Worm (Caenorhabditis elegans) whole organism, late embryonic: Measurements from ENCODE around the gene cct-8.

Source experiments
- C08G9.2 ChIP-seq: sonication (generic microtip); optimal IDR thresholded peaks from 2 replicates; lab custom pipeline; 2016; ENCODE audit warnings: mild to moderate bottlenecking, missing genetic modification characterization, moderate library complexity, missing compliant biosample characterization
- C38D4.7 ChIP-seq: fragments of 200-800 bp; sonication (Bioruptor generic); optimal IDR thresholded peaks from 2 replicates; lab custom pipeline; 2018; ENCODE audit warnings: mild to moderate bottlenecking, missing genetic modification characterization, moderate library complexity, missing compliant biosample characterization
- K09A11.1 ChIP-seq: sonication (generic microtip); optimal IDR thresholded peaks from 2 replicates; lab custom pipeline; 2017; ENCODE audit warnings: antibody characterized with exemption, mild to moderate bottlenecking, missing genetic modification characterization, missing compliant biosample characterization; ENCODE audit not compliant: insufficient read depth
- Y22D7AL.16 ChIP-seq: sonication (generic microtip); optimal IDR thresholded peaks from 2 replicates; lab custom pipeline; 2016; ENCODE audit warnings: missing genetic modification characterization, missing compliant biosample characterization
- ahr-1 ChIP-seq: sonication (generic microtip); optimal IDR thresholded peaks from 2 replicates; lab custom pipeline; 2016; ENCODE audit warnings: missing genetic modification characterization, missing compliant biosample characterization
- ceh-14 ChIP-seq: sonication (generic microtip); optimal IDR thresholded peaks from 2 replicates; lab custom pipeline; 2016; ENCODE audit warnings: missing genotype, missing genetic modification characterization, missing compliant biosample characterization
- ceh-18 ChIP-seq: sonication (generic microtip); optimal IDR thresholded peaks from 2 replicates; lab custom pipeline; 2016; ENCODE audit warnings: missing genetic modification characterization, missing compliant biosample characterization
- ceh-19 ChIP-seq: fragments of 200-800 bp; sonication (Bioruptor generic); optimal IDR thresholded peaks from 2 replicates; lab custom pipeline; 2018; ENCODE audit warnings: mild to moderate bottlenecking, missing genetic modification characterization, missing compliant biosample characterization
- ceh-2 ChIP-seq: sonication (generic microtip); optimal IDR thresholded peaks from 2 replicates; lab custom pipeline; 2016; ENCODE audit warnings: missing genotype, missing genetic modification characterization, missing compliant biosample characterization
- ceh-22 ChIP-seq: sonication (generic microtip); optimal IDR thresholded peaks from 2 replicates; lab custom pipeline; 2017; ENCODE audit warnings: missing biosample characterization, missing genetic modification characterization
- ceh-24 ChIP-seq: sonication (generic microtip); optimal IDR thresholded peaks from 2 replicates; lab custom pipeline; 2016; ENCODE audit warnings: mild to moderate bottlenecking, missing genetic modification characterization, missing compliant biosample characterization
- ceh-30 ChIP-seq: fragments of 150-350 bp; optimal IDR thresholded peaks from 2 replicates; lab custom pipeline; 2014; ENCODE audit warnings: missing biosample characterization, missing genetic modification characterization
- ceh-31 ChIP-seq: sonication (generic microtip); optimal IDR thresholded peaks from 2 replicates; lab custom pipeline; 2016; ENCODE audit warnings: missing genetic modification characterization, missing compliant biosample characterization
- ceh-34 ChIP-seq: sonication (generic microtip); optimal IDR thresholded peaks from 2 replicates; lab custom pipeline; 2016; ENCODE audit warnings: mild to moderate bottlenecking, missing genetic modification characterization, missing compliant biosample characterization
- ceh-45 ChIP-seq: fragments of 200-800 bp; sonication (Bioruptor generic); IDR thresholded peaks from 2 replicates; pipeline ENCODE4 v1.3.6; 2022; ENCODE audit warnings: missing genetic modification reagents, missing genetic modification characterization, missing compliant biosample characterization
- ceh-48 ChIP-seq: sonication (generic microtip); optimal IDR thresholded peaks from 2 replicates; lab custom pipeline; 2016; ENCODE audit warnings: missing genetic modification characterization, inconsistent platforms, missing compliant biosample characterization
- ceh-6 ChIP-seq: fragments of 200-800 bp; sonication (Bioruptor generic); optimal IDR thresholded peaks from 2 replicates; lab custom pipeline; 2018; ENCODE audit warnings: mild to moderate bottlenecking, missing genetic modification characterization, missing compliant biosample characterization
- che-1 ChIP-seq: sonication (generic microtip); optimal IDR thresholded peaks from 2 replicates; lab custom pipeline; 2016; ENCODE audit warnings: mild to moderate bottlenecking, missing genetic modification characterization, missing compliant biosample characterization
- dmd-4 ChIP-seq: sonication (generic microtip); optimal IDR thresholded peaks from 2 replicates; lab custom pipeline; 2016; ENCODE audit warnings: borderline replicate concordance, missing genetic modification characterization, missing compliant biosample characterization
- elt-2 ChIP-seq: sonication (generic microtip); optimal IDR thresholded peaks from 2 replicates; lab custom pipeline; 2016; ENCODE audit warnings: missing genetic modification reagents, missing genetic modification characterization, missing compliant biosample characterization
- elt-4 ChIP-seq: sonication (generic microtip); optimal IDR thresholded peaks from 2 replicates; lab custom pipeline; 2016; ENCODE audit warnings: missing genetic modification characterization, missing compliant biosample characterization
- ets-4 ChIP-seq: sonication (generic microtip); optimal IDR thresholded peaks from 2 replicates; lab custom pipeline; 2016; ENCODE audit warnings: missing genetic modification characterization, missing compliant biosample characterization
- eyg-1 ChIP-seq: sonication (generic microtip); optimal IDR thresholded peaks from 2 replicates; lab custom pipeline; 2016; ENCODE audit warnings: missing genotype, missing genetic modification characterization, missing compliant biosample characterization
- fax-1 ChIP-seq: sonication (generic microtip); optimal IDR thresholded peaks from 2 replicates; lab custom pipeline; 2016; ENCODE audit warnings: missing genotype, missing genetic modification characterization, missing compliant biosample characterization
- fkh-10 ChIP-seq: fragments of 150-350 bp; optimal IDR thresholded peaks from 2 replicates; lab custom pipeline; 2014; ENCODE audit warnings: missing biosample characterization, missing genetic modification reagents, missing genetic modification characterization
- gmeb-2 ChIP-seq: sonication (generic microtip); optimal IDR thresholded peaks from 2 replicates; lab custom pipeline; 2016; ENCODE audit warnings: missing genetic modification characterization, inconsistent platforms, missing compliant biosample characterization
- hlh-30 ChIP-seq: sonication (generic microtip); optimal IDR thresholded peaks from 2 replicates; lab custom pipeline; 2017; ENCODE audit warnings: antibody characterized with exemption, missing genetic modification characterization, missing compliant biosample characterization; ENCODE audit not compliant: insufficient read depth
- hlh-8 ChIP-seq: sonication (generic microtip); optimal IDR thresholded peaks from 2 replicates; lab custom pipeline; 2016; ENCODE audit warnings: missing genotype, missing genetic modification characterization, missing compliant biosample characterization
- lin-11 ChIP-seq: fragments of 200-800 bp; sonication (Bioruptor generic); optimal IDR thresholded peaks from 2 replicates; lab custom pipeline; 2018; ENCODE audit warnings: mild to moderate bottlenecking, missing genetic modification characterization, missing compliant biosample characterization
- madf-2 ChIP-seq: sonication (generic microtip); optimal IDR thresholded peaks from 2 replicates; lab custom pipeline; 2017; ENCODE audit warnings: missing genetic modification characterization, missing compliant biosample characterization
- nhr-232 ChIP-seq: sonication (generic microtip); optimal IDR thresholded peaks from 2 replicates; lab custom pipeline; 2016; ENCODE audit warnings: missing genetic modification characterization, missing compliant biosample characterization
- pag-3 ChIP-seq: sonication (generic microtip); optimal IDR thresholded peaks from 2 replicates; lab custom pipeline; 2016; ENCODE audit warnings: missing compliant biosample characterization, missing genetic modification characterization, borderline replicate concordance
- pat-9 ChIP-seq: fragments of 200-800 bp; sonication (Bioruptor generic); optimal IDR thresholded peaks from 2 replicates; lab custom pipeline; 2018; ENCODE audit warnings: mild to moderate bottlenecking, missing genetic modification characterization, moderate library complexity, missing compliant biosample characterization
- pax-1 ChIP-seq: fragments of 150-350 bp; optimal IDR thresholded peaks from 2 replicates; lab custom pipeline; 2014; ENCODE audit warnings: missing biosample characterization, missing genetic modification characterization
- pha-2 ChIP-seq: sonication (generic microtip); optimal IDR thresholded peaks from 2 replicates; lab custom pipeline; 2017; ENCODE audit warnings: mild to moderate bottlenecking, missing genetic modification characterization, missing compliant biosample characterization
- pha-4 ChIP-seq: fragments of 150-350 bp; optimal IDR thresholded peaks from 2 replicates; lab custom pipeline; 2018; ENCODE audit warnings: missing biosample characterization, missing genetic modification reagents, missing genetic modification characterization
- pqm-1 ChIP-seq: sonication (generic microtip); optimal IDR thresholded peaks from 2 replicates; lab custom pipeline; 2016; ENCODE audit warnings: missing genetic modification characterization, missing compliant biosample characterization
- ref-2 ChIP-seq: sonication (generic microtip); optimal IDR thresholded peaks from 2 replicates; lab custom pipeline; 2016; ENCODE audit warnings: missing genetic modification characterization, missing compliant biosample characterization
- rnt-1 ChIP-seq: sonication (generic microtip); optimal IDR thresholded peaks from 2 replicates; lab custom pipeline; 2016; ENCODE audit warnings: missing genetic modification characterization, missing compliant biosample characterization
- sdc-2 ChIP-seq: sonication (generic microtip); optimal IDR thresholded peaks from 2 replicates; lab custom pipeline; 2016; ENCODE audit warnings: missing genotype, missing genetic modification characterization, missing compliant biosample characterization
- sox-2 ChIP-seq: fragments of 200-800 bp; sonication (Bioruptor generic); IDR thresholded peaks from 2 replicates; pipeline ENCODE4 v1.3.6; 2022; ENCODE audit warnings: missing genetic modification reagents, missing genetic modification characterization, missing compliant biosample characterization
- sox-4 ChIP-seq: sonication (generic microtip); optimal IDR thresholded peaks from 2 replicates; lab custom pipeline; 2017; ENCODE audit warnings: mild to moderate bottlenecking, missing genetic modification characterization, inconsistent platforms, missing compliant biosample characterization
- syd-9 ChIP-seq: sonication (generic microtip); optimal IDR thresholded peaks from 2 replicates; lab custom pipeline; 2016; ENCODE audit warnings: mild to moderate bottlenecking, missing genetic modification characterization, moderate library complexity, missing compliant biosample characterization
- tbx-2 ChIP-seq: sonication (generic microtip); optimal IDR thresholded peaks from 2 replicates; lab custom pipeline; 2016; ENCODE audit warnings: missing genetic modification characterization, missing compliant biosample characterization
- ttx-3 ChIP-seq: sonication (generic microtip); optimal IDR thresholded peaks from 2 replicates; lab custom pipeline; 2016; ENCODE audit warnings: missing genetic modification reagents, missing genetic modification characterization, missing compliant biosample characterization
- unc-3 ChIP-seq, 2 experiments: fragments of 200-800 bp in 1 of 2; sonication (Bioruptor generic) in 1 of 2; sonication (generic microtip) in 1 of 2; conservative IDR thresholded peaks in 1 of 2; optimal IDR thresholded peaks in 1 of 2; 2 replicates each; pipeline versions ENCODE4 v1.3.6 to Lab custom; 2016 to 2022; ENCODE audit warnings: missing compliant biosample characterization in 2 of 2, missing genetic modification characterization in 2 of 2, missing genetic modification reagents in 1 of 2
- unc-42 ChIP-seq: sonication (generic microtip); optimal IDR thresholded peaks from 2 replicates; lab custom pipeline; 2016; ENCODE audit warnings: missing genotype, missing genetic modification characterization, missing compliant biosample characterization
- unc-55 ChIP-seq: sonication (generic microtip); optimal IDR thresholded peaks from 2 replicates; lab custom pipeline; 2017; ENCODE audit warnings: missing biosample characterization, missing genetic modification reagents, missing genetic modification characterization
- unc-86 ChIP-seq: sonication (generic microtip); optimal IDR thresholded peaks from 2 replicates; lab custom pipeline; 2016; ENCODE audit warnings: missing genetic modification characterization, missing compliant biosample characterization
- zip-5 ChIP-seq: sonication (generic microtip); optimal IDR thresholded peaks from 2 replicates; lab custom pipeline; 2016; ENCODE audit warnings: missing genetic modification characterization, missing compliant biosample characterization
- ztf-16 ChIP-seq: sonication (generic microtip); optimal IDR thresholded peaks from 2 replicates; lab custom pipeline; 2017; ENCODE audit warnings: missing genetic modification characterization, missing compliant biosample characterization

Gene cct-8

ce11 chrIV:1093870-1094564 lies at the start of gene cct-8, which contains the start of gene Y55F3AR.2:
Gene cct-8 (minus strand): TSS chrIV:1093920.
Gene Y55F3AR.2 (plus strand): TSS chrIV:1094541.
- TF ChIP-seq tbx-2: peak; percentile 81
- peak; percentile 40 for TF ChIP-seq ceh-6
- TF ChIP-seq Y22D7AL.16 (tag; lab: Kevin White, UChicago): no peak
- no peak for TF ChIP-seq ref-2 (tag; lab: Kevin White, UChicago)
- peak; percentile 71 for TF ChIP-seq madf-2 (tag; lab: Kevin White, UChicago)
- TF ChIP-seq elt-4 (tag; lab: Kevin White, UChicago): no peak
- peak; percentile 9 for TF ChIP-seq syd-9
- no peak for TF ChIP-seq ceh-30 (tag; lab: Kevin White, UChicago)
- peak; percentile 80 for TF ChIP-seq ceh-18 (tag; lab: Kevin White, UChicago)
- no peak for TF ChIP-seq sox-4 (tag; lab: Kevin White, UChicago)
- TF ChIP-seq rnt-1 (tag; lab: Kevin White, UChicago): peak; percentile 67
- peak; percentile 51; the same call in 1 of the 2 replicates for TF ChIP-seq unc-3 (GFP tag; conservative IDR thresholded peaks at IDR 0.05; lab: Robert Waterston, UW)
- TF ChIP-seq unc-3 (tag; optimal IDR thresholded peaks at IDR 0.05; lab: Kevin White, UChicago): peak; percentile 53
- TF ChIP-seq ceh-31 (tag; lab: Kevin White, UChicago): peak; percentile 76
- no peak for TF ChIP-seq fax-1 (tag; lab: Kevin White, UChicago)
- peak; percentile 52 for TF ChIP-seq pax-1 (tag; lab: Kevin White, UChicago)
- TF ChIP-seq hlh-8: peak; percentile 10
- peak; percentile 35 for TF ChIP-seq unc-55 (GFP tag; lab: Kevin White, UChicago)
- no peak for TF ChIP-seq fkh-10 (GFP tag; lab: Kevin White, UChicago)
- peak; percentile 66 for TF ChIP-seq ttx-3 (tag; lab: Kevin White, UChicago)
- peak; percentile 46 for TF ChIP-seq pha-2
- TF ChIP-seq zip-5: no peak
- peak; percentile 31 for TF ChIP-seq ceh-48 (tag; lab: Kevin White, UChicago)
- TF ChIP-seq ceh-24: no peak
- peak; percentile 40 for TF ChIP-seq hlh-30 (tag; lab: Kevin White, UChicago)
- no peak for TF ChIP-seq dmd-4
- peak; percentile 88 for TF ChIP-seq unc-86 (tag; lab: Kevin White, UChicago)
- TF ChIP-seq ceh-22 (tag; lab: Kevin White, UChicago): no peak
- peak; percentile 51 for TF ChIP-seq ceh-19 (GFP tag; lab: Kevin White, UChicago)
- no peak for TF ChIP-seq nhr-232 (tag; lab: Kevin White, UChicago)
- TF ChIP-seq ztf-16: peak; percentile 72
- TF ChIP-seq ceh-2 (tag; lab: Kevin White, UChicago): no peak
- TF ChIP-seq ceh-14 (tag; lab: Kevin White, UChicago): peak; percentile 83
- TF ChIP-seq pqm-1 (tag; lab: Kevin White, UChicago): no peak
- TF ChIP-seq sdc-2 (tag; lab: Kevin White, UChicago): no peak
- TF ChIP-seq gmeb-2 (tag; lab: Kevin White, UChicago): peak; percentile 45
- no peak for TF ChIP-seq ceh-45
- TF ChIP-seq pag-3 (tag; lab: Kevin White, UChicago): no peak
- TF ChIP-seq ahr-1 (tag; lab: Kevin White, UChicago): peak; percentile 16
- peak; percentile 75 for TF ChIP-seq sox-2 (GFP tag; lab: Robert Waterston, UW)
- TF ChIP-seq pat-9: peak; percentile 60
- peak; percentile 40 for TF ChIP-seq che-1
- peak; percentile 42 for TF ChIP-seq lin-11
- TF ChIP-seq unc-42 (tag; lab: Kevin White, UChicago): peak; percentile 80
- no peak for TF ChIP-seq K09A11.1 (tag; lab: Kevin White, UChicago)
- TF ChIP-seq C08G9.2: peak; percentile 63
- TF ChIP-seq eyg-1: peak; percentile 33
- TF ChIP-seq C38D4.7 (GFP tag; lab: Kevin White, UChicago): peak; percentile 27
- no peak for TF ChIP-seq pha-4 (tag; lab: Kevin White, UChicago)
- peak; percentile 64 for TF ChIP-seq ets-4 (tag; lab: Kevin White, UChicago)
- TF ChIP-seq elt-2 (tag; lab: Kevin White, UChicago): peak; percentile 77
- TF ChIP-seq ceh-34: peak; percentile 72
